Fruit fly (Drosophila melanogaster) S2 (cell line): ENCODE results near the gene Tbcc.

ENCODE experiments used
- CG8478 ChIP-seq: fragments of >200 bp; optimal IDR thresholded peaks from 2 replicates; lab custom pipeline; 2018
- CTCF ChIP-seq, 2 experiments: fragments of >200 bp; optimal IDR thresholded peaks; 2 replicates each; lab custom pipeline; 2018

DNA sequence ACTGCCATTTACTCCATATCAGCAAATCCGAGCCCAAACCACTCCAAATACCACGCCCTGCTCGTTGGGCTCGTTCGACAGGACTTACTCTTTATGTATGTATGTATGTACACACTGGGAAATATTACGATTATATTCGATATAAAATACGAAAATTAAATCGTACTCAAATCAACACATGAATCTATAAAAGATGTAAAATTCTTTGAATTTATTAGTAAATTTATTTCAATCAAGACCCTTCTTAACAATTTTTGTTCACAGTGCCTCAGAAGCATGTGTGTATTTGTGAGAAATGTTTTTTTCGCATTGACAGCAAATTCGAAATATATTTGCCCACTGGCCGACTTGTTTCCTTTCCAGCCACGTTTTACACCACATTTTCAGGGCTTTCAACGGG, 41.3 kb downstream of the Tbcc start:
- TF ChIP-seq CTCF (optimal IDR thresholded peaks at IDR 0.05; lab: Kevin White, UChicago) (no peak), CG8478 (lab: Kevin White, UChicago) (no peak)
